Worm (Caenorhabditis elegans): Measurements from ENCODE around the gene folt-1.

DNA sequence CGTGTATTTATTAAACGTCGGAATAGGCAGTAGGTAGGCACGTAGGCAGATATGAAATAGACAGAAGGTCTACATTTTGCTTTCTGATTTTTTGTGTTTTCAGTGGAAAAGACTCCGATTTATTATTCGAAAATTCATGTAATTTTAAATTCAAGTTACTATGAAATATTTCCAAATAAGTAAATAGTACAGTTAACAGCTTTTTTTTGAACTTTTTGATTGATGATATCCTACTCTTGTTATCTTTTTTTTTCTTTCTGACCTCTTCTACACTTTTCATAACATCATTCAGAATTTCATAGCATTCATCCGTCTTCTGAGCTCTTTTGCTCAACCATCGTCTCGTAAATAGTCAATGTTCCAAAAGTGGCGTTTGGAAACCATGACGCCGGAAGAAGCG is 42.7 kb upstream of the folt-1 start, which contains the start of gene cdkl-1:
- TF ChIP-seq snpc-4 (GFP tag; optimal IDR thresholded peaks at IDR 0.05) (no peak), snpc-4 (tag; optimal IDR thresholded peaks at IDR 0.05) (no peak), nhr-80 (tag; optimal IDR thresholded peaks at IDR 0.05) (no peak), let-526 (GFP tag; IDR thresholded peaks at IDR 0.05) (no peak), F22D6.2 (tag; optimal IDR thresholded peaks at IDR 0.05) (no peak), F49E8.2 (tag; optimal IDR thresholded peaks at IDR 0.05; ENCODE audit: insufficient read depth) (no peak), lin-40 (tag; optimal IDR thresholded peaks at IDR 0.05) (no peak), lin-35 (GFP tag; optimal IDR thresholded peaks at IDR 0.05) (no peak), ama-1 (optimal IDR thresholded peaks at IDR 0.05) (no peak), ama-1 (GFP tag; optimal IDR thresholded peaks at IDR 0.05) (no peak), snpc-1.3 (tag; optimal IDR thresholded peaks at IDR 0.05; ENCODE audit: insufficient read depth) (no peak), Y53F4B.3 (GFP tag; IDR thresholded peaks at IDR 0.05) (no peak), aptf-2 (GFP tag; conservative IDR thresholded peaks at IDR 0.05) (no peak), dpff-1 (tag; optimal IDR thresholded peaks at IDR 0.05) (no peak), B0035.1 (tag; optimal IDR thresholded peaks at IDR 0.05) (no peak)
